Fruit fly (Drosophila melanogaster): Measurements from ENCODE around the gene bond.
A peak's percentile ranks its signal among the peaks of the same experiment; 100 is the strongest.

Gene bond

dm6 chr3R:22589311-22589710 lies 38.8 kb downstream of the bond start:
- TF ChIP-seq CG8388 (GFP tag; optimal IDR thresholded peaks at IDR 0.05) (peak; percentile 29), CG14667 (GFP tag; IDR thresholded peaks at IDR 0.05) (no peak), CG12942 (GFP tag; optimal IDR thresholded peaks at IDR 0.05) (no peak), Fer2 (tag; optimal IDR thresholded peaks at IDR 0.05) (no peak), gfzf (GFP tag; optimal IDR thresholded peaks at IDR 0.05) (no peak), tgo (GFP tag; IDR thresholded peaks at IDR 0.05) (no peak), Sry-β (GFP tag; optimal IDR thresholded peaks at IDR 0.05) (peak; percentile 39), btn (GFP tag; optimal IDR thresholded peaks at IDR 0.05) (no peak), CG4360 (GFP tag; IDR thresholded peaks at IDR 0.05) (0 out of 2 replicates have a peak, but pooled peaks have one; percentile 33), CrebB (tag; optimal IDR thresholded peaks at IDR 0.05) (peak; percentile 50), slbo (GFP tag; IDR thresholded peaks at IDR 0.05) (no peak), CG30431 (GFP tag; optimal IDR thresholded peaks at IDR 0.05) (no peak), trh (GFP tag; optimal IDR thresholded peaks at IDR 0.05) (no peak), Gsc (GFP tag; IDR thresholded peaks at IDR 0.05) (no peak), Doc3 (GFP tag; IDR thresholded peaks at IDR 0.05; ENCODE audit: partially characterized antibody) (no peak), CG7987 (GFP tag; optimal IDR thresholded peaks at IDR 0.05) (peak; percentile 77), CG10321 (GFP tag; IDR thresholded peaks at IDR 0.05) (no peak), sr (GFP tag; IDR thresholded peaks at IDR 0.05) (no peak), Dfd (GFP tag; optimal IDR thresholded peaks at IDR 0.05) (no peak), sim (GFP tag; IDR thresholded peaks at IDR 0.05) (peak; percentile 32; the same call in 1 of the 2 replicates), fd64A (GFP tag; optimal IDR thresholded peaks at IDR 0.05) (peak; percentile 67), gt (GFP tag; IDR thresholded peaks at IDR 0.05) (no peak), Deaf1 (tag; optimal IDR thresholded peaks at IDR 0.05) (no peak), pnt (GFP tag; optimal IDR thresholded peaks at IDR 0.05) (no peak), ase (GFP tag; IDR thresholded peaks at IDR 0.05) (no peak), wdn (GFP tag; IDR thresholded peaks at IDR 0.05) (no peak), HLH3B (GFP tag; IDR thresholded peaks at IDR 0.05) (peak; percentile 8; the same call in 1 of the 2 replicates), kah (GFP tag; optimal IDR thresholded peaks at IDR 0.05) (peak; percentile 13), Ada2b (GFP tag; IDR thresholded peaks at IDR 0.05) (no peak), CG8478 (optimal IDR thresholded peaks at IDR 0.05) (no peak), CG11504 (tag; optimal IDR thresholded peaks at IDR 0.05) (peak; percentile 65), CG7556 (GFP tag; optimal IDR thresholded peaks at IDR 0.05) (peak; percentile 15), jigr1 (GFP tag; IDR thresholded peaks at IDR 0.05) (no peak), insv (GFP tag; optimal IDR thresholded peaks at IDR 0.05) (no peak), wor (GFP tag; IDR thresholded peaks at IDR 0.05) (no peak), B-H1 (GFP tag; IDR thresholded peaks at IDR 0.05) (no peak), CG14965 (GFP tag; optimal IDR thresholded peaks at IDR 0.05; ENCODE audit: borderline replicate concordance) (no peak), eve (GFP tag; optimal IDR thresholded peaks at IDR 0.05) (no peak), Hr78 (GFP tag; optimal IDR thresholded peaks at IDR 0.05) (no peak), CG5180 (GFP tag; optimal IDR thresholded peaks at IDR 0.05) (peak; percentile 45), vfl (GFP tag; optimal IDR thresholded peaks at IDR 0.05) (no peak), CG17328 (GFP tag; IDR thresholded peaks at IDR 0.05) (no peak), CG6683 (GFP tag; optimal IDR thresholded peaks at IDR 0.05) (no peak), Spps (tag; optimal IDR thresholded peaks at IDR 0.05) (no peak), CG17612 (GFP tag; IDR thresholded peaks at IDR 0.05) (no peak), CG10543 (GFP tag; optimal IDR thresholded peaks at IDR 0.05) (no peak), pzg (GFP tag; optimal IDR thresholded peaks at IDR 0.05) (no peak), toy (GFP tag; IDR thresholded peaks at IDR 0.05) (no peak), CG10366 (GFP tag; IDR thresholded peaks at IDR 0.05) (no peak), B-H2 (GFP tag; optimal IDR thresholded peaks at IDR 0.05) (no peak), ems (GFP tag; optimal IDR thresholded peaks at IDR 0.05) (no peak), CG4854 (GFP tag; optimal IDR thresholded peaks at IDR 0.05) (no peak), Ptx1 (GFP tag; IDR thresholded peaks at IDR 0.05) (no peak)

Data from whole organism, embryonic.